Worm (Caenorhabditis elegans) whole organism, L3 larva: Measurements from ENCODE around the gene sri-70.
A peak's percentile ranks its signal among the peaks of the same experiment; 100 is the strongest.

Experiments
- ZK546.5 ChIP-seq: sonication (generic microtip); optimal IDR thresholded peaks from 2 replicates; lab custom pipeline; 2017; ENCODE audit warnings: missing biosample characterization, missing genetic modification characterization
- ama-1 ChIP-seq: fragments of 150-350 bp; optimal IDR thresholded peaks from 2 replicates; lab custom pipeline; 2018
- ceh-16 ChIP-seq: sonication (generic microtip); optimal IDR thresholded peaks from 2 replicates; lab custom pipeline; 2017; ENCODE audit warnings: missing biosample characterization, missing genetic modification characterization
- ceh-82 ChIP-seq: fragments of 150-350 bp; optimal IDR thresholded peaks from 2 replicates; lab custom pipeline; 2014; ENCODE audit warnings: missing biosample characterization, missing genetic modification characterization
- ceh-9 ChIP-seq: sonication (generic microtip); optimal IDR thresholded peaks from 2 replicates; lab custom pipeline; 2018; ENCODE audit warnings: missing biosample characterization, missing genetic modification characterization
- egl-27 ChIP-seq: sonication (generic microtip); optimal IDR thresholded peaks from 4 replicates; lab custom pipeline; 2017; ENCODE audit warnings: missing biosample characterization, missing genetic modification reagents, missing genetic modification characterization
- elt-1 ChIP-seq: fragments of 150-350 bp; optimal IDR thresholded peaks from 2 replicates; lab custom pipeline; 2014; ENCODE audit warnings: missing biosample characterization, missing genetic modification characterization
- elt-2 ChIP-seq: sonication (generic microtip); optimal IDR thresholded peaks from 2 replicates; lab custom pipeline; 2016; ENCODE audit warnings: missing genetic modification reagents, mild to moderate bottlenecking, missing genetic modification characterization, missing compliant biosample characterization
- elt-3 ChIP-seq, 3 experiments: fragments of 150-350 bp in 1 of 3; sonication (generic microtip) in 2 of 3; optimal IDR thresholded peaks; 2 replicates in 2 of 3; 4 replicates in 1 of 3; lab custom pipeline; 2014 to 2017; ENCODE audit warnings: missing biosample characterization in 3 of 3, missing genetic modification characterization in 3 of 3
- eor-1 ChIP-seq, 2 experiments: fragments of 150-350 bp; optimal IDR thresholded peaks; 2 replicates each; lab custom pipeline; 2014 to 2018; ENCODE audit warnings: missing biosample characterization in 2 of 2, missing genetic modification characterization in 2 of 2
- fkh-10 ChIP-seq: sonication (generic microtip); optimal IDR thresholded peaks from 2 replicates; lab custom pipeline; 2017; ENCODE audit warnings: missing biosample characterization, missing genetic modification reagents, missing genetic modification characterization
- hmg-11 ChIP-seq: sonication (generic microtip); optimal IDR thresholded peaks from 2 replicates; lab custom pipeline; 2016; ENCODE audit warnings: missing genetic modification characterization, missing compliant biosample characterization
- mdl-1 ChIP-seq: fragments of 150-350 bp; optimal IDR thresholded peaks from 2 replicates; lab custom pipeline; 2014; ENCODE audit warnings: missing biosample characterization, missing genetic modification characterization
- mml-1 ChIP-seq: fragments of 150-350 bp; sonication (generic microtip); optimal IDR thresholded peaks from 3 replicates; lab custom pipeline; 2014; ENCODE audit warnings: missing biosample characterization, missing genetic modification characterization
- nfya-1 ChIP-seq: sonication (generic microtip); optimal IDR thresholded peaks from 2 replicates; lab custom pipeline; 2017; ENCODE audit warnings: missing genetic modification characterization, mild to moderate bottlenecking, missing compliant biosample characterization, antibody characterized with exemption, moderate library complexity; ENCODE audit not compliant: insufficient read depth
- nhr-11 ChIP-seq: fragments of 150-350 bp; optimal IDR thresholded peaks from 2 replicates; lab custom pipeline; 2014; ENCODE audit warnings: missing biosample characterization, missing genetic modification characterization
- nhr-12 ChIP-seq: fragments of 150-350 bp; optimal IDR thresholded peaks from 2 replicates; lab custom pipeline; 2014; ENCODE audit warnings: missing biosample characterization, missing genetic modification characterization
- nhr-237 ChIP-seq: fragments of 150-350 bp; optimal IDR thresholded peaks from 2 replicates; lab custom pipeline; 2014; ENCODE audit warnings: missing biosample characterization, missing genetic modification characterization
- nhr-28 ChIP-seq: fragments of 150-350 bp; optimal IDR thresholded peaks from 2 replicates; lab custom pipeline; 2014; ENCODE audit warnings: missing biosample characterization, missing genetic modification characterization
- nhr-43 ChIP-seq: sonication (generic microtip); optimal IDR thresholded peaks from 2 replicates; lab custom pipeline; 2016; ENCODE audit warnings: mild to moderate bottlenecking, missing genetic modification characterization, missing compliant biosample characterization; ENCODE audit not compliant: poor library complexity, severe bottlenecking
- nhr-67 ChIP-seq: fragments of 150-350 bp; optimal IDR thresholded peaks from 2 replicates; lab custom pipeline; 2014; ENCODE audit warnings: missing biosample characterization, missing genetic modification characterization
- pha-4 ChIP-seq: fragments of 150-350 bp; optimal IDR thresholded peaks from 2 replicates; lab custom pipeline; 2014; ENCODE audit warnings: missing biosample characterization, missing genetic modification reagents, missing genetic modification characterization
- pqm-1 ChIP-seq: fragments of 150-350 bp; optimal IDR thresholded peaks from 2 replicates; lab custom pipeline; 2017; ENCODE audit warnings: missing biosample characterization, missing genetic modification characterization, inconsistent platforms
- sea-2 ChIP-seq: fragments of 150-350 bp; sonication (generic microtip); optimal IDR thresholded peaks from 4 replicates; lab custom pipeline; 2014; ENCODE audit warnings: missing biosample characterization, missing genetic modification reagents, missing genetic modification characterization
- skn-1 ChIP-seq: fragments of 150-350 bp; optimal IDR thresholded peaks from 2 replicates; lab custom pipeline; 2014; ENCODE audit warnings: missing biosample characterization, missing genetic modification characterization
- snpc-4 ChIP-seq: fragments of 150-350 bp; optimal IDR thresholded peaks from 2 replicates; lab custom pipeline; 2014; ENCODE audit warnings: missing biosample characterization, missing genetic modification characterization
- tbx-2 ChIP-seq: sonication (generic microtip); optimal IDR thresholded peaks from 2 replicates; lab custom pipeline; 2016; ENCODE audit warnings: mild to moderate bottlenecking, missing genetic modification characterization, missing compliant biosample characterization
- unc-39 ChIP-seq: sonication (generic microtip); optimal IDR thresholded peaks from 4 replicates; lab custom pipeline; 2017; ENCODE audit warnings: missing biosample characterization, missing genetic modification characterization
- unc-62 ChIP-seq: fragments of 150-350 bp; sonication (generic microtip); optimal IDR thresholded peaks from 4 replicates; lab custom pipeline; 2014; ENCODE audit warnings: missing biosample characterization, missing genetic modification reagents, missing genetic modification characterization
- zag-1 ChIP-seq: fragments of 150-350 bp; optimal IDR thresholded peaks from 2 replicates; lab custom pipeline; 2014; ENCODE audit warnings: missing biosample characterization, missing genetic modification characterization
- ztf-4 ChIP-seq: fragments of 150-350 bp; optimal IDR thresholded peaks from 2 replicates; lab custom pipeline; 2014; ENCODE audit warnings: missing biosample characterization, missing genetic modification characterization

Gene sri-70

ce11 chrV:17317786-17318185 is 14.9 kb downstream of the sri-70 start, which contains the start of gene srz-58:
Gene srz-58, plus strand, starts transcription at chrV:17318147.
- TF ChIP-seq nhr-28: no peak
- no peak for TF ChIP-seq pqm-1 (tag; lab: Kevin White, UChicago)
- TF ChIP-seq nhr-11 (tag; lab: Kevin White, UChicago): no peak
- no peak for TF ChIP-seq nhr-67 (tag; lab: Kevin White, UChicago)
- no peak for TF ChIP-seq nhr-43
- no peak for TF ChIP-seq hmg-11 (tag; lab: Kevin White, UChicago)
- TF ChIP-seq eor-1 (tag; optimal IDR thresholded peaks at IDR 0.05; lab: Kevin White, UChicago): no peak
- no peak for TF ChIP-seq elt-1
- no peak for TF ChIP-seq tbx-2 (tag; lab: Kevin White, UChicago)
- no peak for TF ChIP-seq fkh-10 (GFP tag; lab: Kevin White, UChicago)
- TF ChIP-seq ceh-9 (tag; lab: Kevin White, UChicago): no peak
- TF ChIP-seq egl-27: no peak
- TF ChIP-seq unc-62: no peak
- no peak for TF ChIP-seq snpc-4

ce11 chrV:17322397-17322909 is 19.6 kb downstream of the sri-70 start, which contains the start of gene F31E9.3:
Gene F31E9.3, plus strand, starts transcription at chrV:17322590.
- TF ChIP-seq ama-1 (lab: Kevin White, UChicago) (no peak), eor-1 (tag; optimal IDR thresholded peaks at IDR 0.05; lab: Kevin White, UChicago) (no peak), unc-39 (tag; lab: Kevin White, UChicago) (no peak), pha-4 (tag; lab: Kevin White, UChicago) (peak; percentile 13), elt-2 (tag; lab: Kevin White, UChicago) (peak; percentile 70)
- TF ChIP-seq, all 47 proteins: peak for 2

ce11 chrV:17323876-17324275 is 21.0 kb downstream of the sri-70 start:
- no peak for TF ChIP-seq ceh-9 (tag; lab: Kevin White, UChicago)
- TF ChIP-seq nfya-1 (tag; lab: Kevin White, UChicago): no peak
- no peak for TF ChIP-seq elt-3 (tag; optimal IDR thresholded peaks at IDR 0.05; lab: Kevin White, UChicago)
- TF ChIP-seq skn-1 (tag; lab: Kevin White, UChicago): no peak

ce11 chrV:17327867-17328266 is 25.0 kb downstream of the sri-70 start, which contains the start of gene sdz-16:
Gene sdz-16, minus strand, starts transcription at chrV:17327967.
- no peak for TF ChIP-seq ztf-4 (tag; lab: Kevin White, UChicago)
- no peak for TF ChIP-seq nhr-11 (tag; lab: Kevin White, UChicago)
- no peak for TF ChIP-seq mdl-1
- TF ChIP-seq hmg-11 (tag; lab: Kevin White, UChicago): no peak
- TF ChIP-seq elt-2 (tag; lab: Kevin White, UChicago): no peak
- TF ChIP-seq eor-1 (tag; optimal IDR thresholded peaks at IDR 0.05; lab: Kevin White, UChicago): no peak
- TF ChIP-seq elt-1: no peak
- no peak for TF ChIP-seq fkh-10 (GFP tag; lab: Kevin White, UChicago)
- TF ChIP-seq unc-62: no peak
- TF ChIP-seq skn-1 (tag; lab: Kevin White, UChicago): no peak
- TF ChIP-seq, all 47 proteins: peak for 0

ce11 chrV:17328497-17328896 is 25.6 kb downstream of the sri-70 start, which contains the start of gene srg-44:
Gene srg-44, plus strand, starts transcription at chrV:17328797.
- TF ChIP-seq nhr-43 (no peak), zag-1 (no peak), unc-62 (no peak), sea-2 (GFP tag; lab: Kevin White, UChicago) (no peak), nhr-28 (no peak), nhr-12 (tag; lab: Kevin White, UChicago) (no peak), nhr-237 (tag; lab: Kevin White, UChicago) (no peak), hmg-11 (tag; lab: Kevin White, UChicago) (no peak), ceh-16 (tag; lab: Kevin White, UChicago) (no peak), pha-4 (tag; lab: Kevin White, UChicago) (no peak), mml-1 (tag; lab: Kevin White, UChicago) (no peak), ZK546.5 (tag; lab: Kevin White, UChicago) (no peak), ztf-4 (tag; lab: Kevin White, UChicago) (no peak), ceh-82 (tag; lab: Kevin White, UChicago) (no peak), ceh-9 (tag; lab: Kevin White, UChicago) (no peak), egl-27 (no peak), snpc-4 (no peak), skn-1 (tag; lab: Kevin White, UChicago) (no peak)
